Worm (Caenorhabditis elegans) whole organism, L4 larva: ENCODE measurements around the gene F07C6.4.

Source experiments
- F26F4.8 ChIP-seq: fragments of 200-800 bp; sonication (Bioruptor generic); conservative IDR thresholded peaks from 2 replicates; pipeline ENCODE4 v1.3.6; 2022; ENCODE audit warnings: missing genetic modification characterization, missing compliant biosample characterization
- F37D6.2 ChIP-seq: sonication (generic microtip); optimal IDR thresholded peaks from 2 replicates; lab custom pipeline; 2016; ENCODE audit warnings: mild to moderate bottlenecking, missing genetic modification characterization, missing compliant biosample characterization
- F44E2.7 ChIP-seq: fragments of 200-800 bp; sonication (Bioruptor generic); IDR thresholded peaks from 2 replicates; pipeline ENCODE4 v2.1.2; 2022; ENCODE audit warnings: missing genetic modification characterization, missing compliant biosample characterization
- T20F7.1 ChIP-seq: fragments of 200-800 bp; sonication (Bioruptor generic); optimal IDR thresholded peaks from 2 replicates; lab custom pipeline; 2018; ENCODE audit warnings: mild to moderate bottlenecking, missing genetic modification characterization, missing compliant biosample characterization
- Y48G9A.11 ChIP-seq: fragments of 200-800 bp; sonication (Bioruptor generic); IDR thresholded peaks from 2 replicates; pipeline ENCODE4 v1.3.6; 2022; ENCODE audit warnings: missing genetic modification reagents, missing genetic modification characterization, missing compliant biosample characterization
- ZK337.2 ChIP-seq: fragments of 200-800 bp; sonication (Bioruptor generic); IDR thresholded peaks from 2 replicates; pipeline ENCODE4 v1.3.6; 2022; ENCODE audit warnings: missing genetic modification reagents, missing genetic modification characterization, missing compliant biosample characterization
- attf-4 ChIP-seq: sonication (generic microtip); optimal IDR thresholded peaks from 3 replicates; lab custom pipeline; 2017; ENCODE audit warnings: missing biosample characterization, missing genetic modification characterization
- ceh-28 ChIP-seq: fragments of 150-350 bp; optimal IDR thresholded peaks from 2 replicates; lab custom pipeline; 2014; ENCODE audit warnings: missing biosample characterization, missing genetic modification reagents, missing genetic modification characterization
- ceh-32 ChIP-seq: sonication (generic microtip); optimal IDR thresholded peaks from 2 replicates; lab custom pipeline; 2016; ENCODE audit warnings: mild to moderate bottlenecking, missing genetic modification characterization, missing compliant biosample characterization; ENCODE audit not compliant: poor library complexity
- ceh-62 ChIP-seq: sonication (generic microtip); optimal IDR thresholded peaks from 2 replicates; lab custom pipeline; 2017; ENCODE audit warnings: missing biosample characterization, missing genetic modification characterization
- cey-2 ChIP-seq: sonication (generic microtip); optimal IDR thresholded peaks from 3 replicates; lab custom pipeline; 2017; ENCODE audit warnings: missing genetic modification characterization, mild to moderate bottlenecking, missing compliant biosample characterization, antibody characterized with exemption, borderline replicate concordance; ENCODE audit not compliant: insufficient read depth
- dmd-9 ChIP-seq: fragments of 200-800 bp; sonication (Bioruptor generic); IDR thresholded peaks from 2 replicates; pipeline ENCODE4 v1.3.6; 2022; ENCODE audit warnings: missing genetic modification reagents, missing genetic modification characterization, missing compliant biosample characterization
- egl-27 ChIP-seq: sonication (generic microtip); optimal IDR thresholded peaks from 3 replicates; lab custom pipeline; 2017; ENCODE audit warnings: missing biosample characterization, missing genetic modification reagents, missing genetic modification characterization
- gei-8 ChIP-seq: fragments of 200-800 bp; sonication (Bioruptor generic); optimal IDR thresholded peaks from 2 replicates; lab custom pipeline; 2018; ENCODE audit warnings: mild to moderate bottlenecking, missing genetic modification characterization, missing compliant biosample characterization
- hlh-11 ChIP-seq: fragments of 200-800 bp; sonication (Bioruptor generic); optimal IDR thresholded peaks from 2 replicates; lab custom pipeline; 2018; ENCODE audit warnings: mild to moderate bottlenecking, missing genetic modification characterization, missing compliant biosample characterization
- lin-1 ChIP-seq: fragments of 200-800 bp; sonication (Bioruptor generic); IDR thresholded peaks from 2 replicates; pipeline ENCODE4 v1.3.6; 2022; ENCODE audit warnings: missing genetic modification reagents, missing genetic modification characterization, missing compliant biosample characterization
- lin-38 ChIP-seq: fragments of 200-800 bp; sonication (Bioruptor generic); IDR thresholded peaks from 2 replicates; pipeline ENCODE4 v1.3.6; 2022; ENCODE audit warnings: missing genetic modification reagents, missing genetic modification characterization, missing compliant biosample characterization
- madf-5 ChIP-seq, 2 experiments: fragments of 200-800 bp; sonication (Bioruptor generic); IDR thresholded peaks; 2 replicates each; pipeline ENCODE4 v1.3.6; 2022; ENCODE audit warnings: missing compliant biosample characterization in 2 of 2, missing genetic modification characterization in 2 of 2
- madf-9 ChIP-seq: fragments of 200-800 bp; sonication (Bioruptor generic); conservative IDR thresholded peaks from 2 replicates; pipeline ENCODE4 v1.3.6; 2022; ENCODE audit warnings: missing genetic modification reagents, missing genetic modification characterization, missing compliant biosample characterization
- mdt-29 ChIP-seq: fragments of 200-800 bp; sonication (Bioruptor generic); IDR thresholded peaks from 2 replicates; pipeline ENCODE4 v1.3.6; 2022; ENCODE audit warnings: missing genetic modification reagents, missing genetic modification characterization, missing compliant biosample characterization
- mep-1 ChIP-seq: fragments of 150-350 bp; sonication (generic microtip); optimal IDR thresholded peaks from 3 replicates; lab custom pipeline; 2014; ENCODE audit warnings: missing biosample characterization, missing genetic modification characterization
- mes-2 ChIP-seq: sonication (generic microtip); optimal IDR thresholded peaks from 2 replicates; lab custom pipeline; 2016; ENCODE audit warnings: missing genotype, mild to moderate bottlenecking, missing genetic modification characterization, missing compliant biosample characterization; ENCODE audit not compliant: poor library complexity, severe bottlenecking
- nhr-102 ChIP-seq: sonication (generic microtip); optimal IDR thresholded peaks from 2 replicates; lab custom pipeline; 2016; ENCODE audit warnings: mild to moderate bottlenecking, missing genetic modification characterization, moderate library complexity, missing compliant biosample characterization
- nhr-11 ChIP-seq: fragments of 150-350 bp; optimal IDR thresholded peaks from 2 replicates; lab custom pipeline; 2014; ENCODE audit warnings: missing biosample characterization, missing genetic modification characterization
- nhr-237 ChIP-seq: sonication (generic microtip); optimal IDR thresholded peaks from 2 replicates; lab custom pipeline; 2017; ENCODE audit warnings: missing biosample characterization, missing genetic modification characterization
- nhr-25 ChIP-seq: sonication (generic microtip); optimal IDR thresholded peaks from 2 replicates; lab custom pipeline; 2017; ENCODE audit warnings: missing genetic modification characterization, mild to moderate bottlenecking, missing compliant biosample characterization, antibody characterized with exemption, moderate library complexity, borderline replicate concordance; ENCODE audit not compliant: insufficient read depth
- nhr-41 ChIP-seq: fragments of 200-800 bp; sonication (Bioruptor generic); IDR thresholded peaks from 2 replicates; pipeline ENCODE4 v1.3.6; 2022; ENCODE audit warnings: missing genetic modification reagents, missing genetic modification characterization, missing compliant biosample characterization
- nhr-42 ChIP-seq: fragments of 200-800 bp; sonication (Bioruptor generic); IDR thresholded peaks from 2 replicates; pipeline ENCODE4 v1.3.6; 2022; ENCODE audit warnings: missing genetic modification characterization, missing compliant biosample characterization
- nhr-76 ChIP-seq: fragments of 150-350 bp; optimal IDR thresholded peaks from 2 replicates; lab custom pipeline; 2014; ENCODE audit warnings: missing biosample characterization, missing genetic modification characterization
- pha-4 ChIP-seq, 2 experiments: fragments of 150-350 bp in 1 of 2; fragments of 200-800 bp in 1 of 2; sonication (Bioruptor generic) in 1 of 2; IDR thresholded peaks in 1 of 2; optimal IDR thresholded peaks in 1 of 2; 2 replicates each; pipeline versions ENCODE4 v1.3.6 to Lab custom; 2014 to 2022; ENCODE audit warnings: missing genetic modification characterization in 2 of 2, missing genetic modification reagents in 2 of 2, missing biosample characterization in 1 of 2, missing compliant biosample characterization in 1 of 2
- tag-97 ChIP-seq: fragments of 200-800 bp; sonication (Bioruptor generic); IDR thresholded peaks from 2 replicates; pipeline ENCODE4 v1.3.6; 2022; ENCODE audit warnings: missing genetic modification characterization, missing compliant biosample characterization
- unc-62 ChIP-seq, 3 experiments: fragments of 150-350 bp in 1 of 3; sonication (generic microtip); optimal IDR thresholded peaks in 2 of 3; peaks in 1 of 3; 1 replicate in 1 of 3; 2 replicates in 2 of 3; lab custom pipeline; 2014 to 2017; ENCODE audit warnings: missing biosample characterization in 3 of 3, missing genetic modification characterization in 3 of 3, missing genetic modification reagents in 3 of 3, missing genotype in 1 of 3
- zfp-3 ChIP-seq: fragments of 200-800 bp; sonication (Bioruptor generic); conservative IDR thresholded peaks from 2 replicates; pipeline ENCODE4 v1.3.6; 2022; ENCODE audit warnings: missing genetic modification reagents, missing genetic modification characterization, missing compliant biosample characterization
- zip-2 ChIP-seq: fragments of 150-350 bp; optimal IDR thresholded peaks from 2 replicates; lab custom pipeline; 2014; ENCODE audit warnings: missing biosample characterization, missing genetic modification characterization
- ztf-11 ChIP-seq: fragments of 150-350 bp; optimal IDR thresholded peaks from 2 replicates; lab custom pipeline; 2014; ENCODE audit warnings: missing biosample characterization, missing genetic modification characterization
- ztf-7 ChIP-seq: fragments of 150-350 bp; optimal IDR thresholded peaks from 2 replicates; lab custom pipeline; 2014; ENCODE audit warnings: missing biosample characterization, missing genetic modification characterization

The F07C6.4 gene

ce11 chrIV:12795371-12795936 lies 10.3 kb upstream of the F07C6.4 start (continued):
- TF ChIP-seq egl-27 (no peak), mep-1 (tag; lab: Kevin White, UChicago) (no peak), ztf-7 (tag; lab: Kevin White, UChicago) (no peak), ZK337.2 (GFP tag; lab: Robert Waterston, UW) (no peak), lin-38 (GFP tag; lab: Robert Waterston, UW) (no peak; the same call in 1 of the 2 replicates), tag-97 (GFP tag; lab: Robert Waterston, UW) (no peak), attf-4 (tag; lab: Kevin White, UChicago) (no peak), ceh-62 (no peak), pha-4 (GFP tag; IDR thresholded peaks at IDR 0.05; lab: Robert Waterston, UW) (no peak), pha-4 (tag; optimal IDR thresholded peaks at IDR 0.05; lab: Kevin White, UChicago) (no peak), ceh-28 (tag; lab: Kevin White, UChicago) (no peak), hlh-11 (tag; lab: Kevin White, UChicago) (no peak), lin-1 (GFP tag; lab: Robert Waterston, UW) (no peak), nhr-76 (tag; lab: Kevin White, UChicago) (no peak), F26F4.8 (GFP tag; lab: Robert Waterston, UW) (no peak), nhr-41 (GFP tag; lab: Robert Waterston, UW) (no peak), cey-2 (tag; lab: Kevin White, UChicago) (no peak), zip-2 (tag; lab: Kevin White, UChicago) (no peak), madf-9 (no peak), Y48G9A.11 (peak; percentile 77), nhr-42 (GFP tag; lab: Robert Waterston, UW) (0 out of 2 replicates have a peak, but pooled peaks have one; percentile 13), zfp-3 (GFP tag; lab: Robert Waterston, UW) (no peak), nhr-102 (tag; lab: Kevin White, UChicago) (peak; percentile 4), ztf-11 (tag; lab: Kevin White, UChicago) (no peak), gei-8 (no peak), nhr-11 (tag; lab: Kevin White, UChicago) (no peak)

DNA sequence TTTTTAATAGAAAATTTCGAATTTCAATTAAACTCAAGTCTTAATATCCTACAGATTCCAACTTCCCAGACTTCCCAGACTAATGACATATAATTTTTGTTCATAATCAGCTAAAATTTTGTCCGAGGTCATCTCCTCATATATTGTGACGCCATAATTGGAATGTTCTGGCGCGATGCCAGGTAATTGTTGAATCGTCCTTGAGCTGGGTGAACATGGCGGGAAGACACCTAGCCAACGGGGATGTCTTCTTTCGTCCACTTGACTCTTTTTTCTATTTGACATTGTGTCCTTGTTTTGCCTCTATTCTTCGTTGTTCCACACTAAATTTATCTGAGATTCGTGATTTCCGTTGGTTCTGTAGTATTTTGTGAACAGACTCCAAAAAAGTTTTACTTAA lies 8.9 kb upstream of the F07C6.4 start:
- no peak for TF ChIP-seq nhr-237 (tag; lab: Kevin White, UChicago)
- no peak for TF ChIP-seq unc-62 (GFP tag; optimal IDR thresholded peaks at IDR 0.05 in 1 of 2; lab: Kevin White, UChicago)
- no peak for TF ChIP-seq unc-62 (tag; optimal IDR thresholded peaks at IDR 0.05; lab: Kevin White, UChicago)
- no peak for TF ChIP-seq mdt-29 (GFP tag; lab: Robert Waterston, UW)
- TF ChIP-seq cey-2 (tag; lab: Kevin White, UChicago), result no peak
- TF ChIP-seq dmd-9, result no peak
- no peak for TF ChIP-seq T20F7.1 (GFP tag; lab: Kevin White, UChicago)
- peak; percentile 8 for TF ChIP-seq nhr-25 (tag; lab: Kevin White, UChicago)
- TF ChIP-seq mes-2, result peak; percentile 22
- no peak for TF ChIP-seq F44E2.7
- TF ChIP-seq ceh-32 (tag; lab: Kevin White, UChicago), result no peak
- TF ChIP-seq madf-5 (GFP tag; IDR thresholded peaks at IDR 0.05; lab: Robert Waterston, UW), result no peak
- TF ChIP-seq attf-4 (tag; lab: Kevin White, UChicago), result no peak

DNA sequence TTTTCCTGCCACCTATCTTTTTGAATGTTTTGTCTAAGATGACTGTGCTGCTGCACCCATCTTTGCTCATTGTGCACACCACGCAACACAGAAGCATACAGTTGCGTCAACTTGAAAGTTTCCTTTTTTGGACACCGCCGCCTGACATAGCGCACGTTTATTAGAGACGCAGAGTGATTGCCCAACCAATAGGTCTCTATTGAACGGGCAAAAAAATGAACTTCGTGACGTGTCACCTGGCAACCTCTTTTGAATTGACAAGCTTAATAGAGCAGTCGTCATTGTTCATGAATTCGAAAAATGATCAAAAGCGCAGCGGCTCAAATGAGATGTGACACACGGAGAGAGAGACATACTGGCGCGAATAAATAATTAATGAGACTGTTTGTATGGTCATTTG lies 5.8 kb downstream of the F07C6.4 start:
- TF ChIP-seq unc-62 (GFP tag; optimal IDR thresholded peaks at IDR 0.05 in 1 of 2; lab: Kevin White, UChicago), result peak in 1 of 2 experiments; percentile 90
- no peak for TF ChIP-seq unc-62 (tag; optimal IDR thresholded peaks at IDR 0.05; lab: Kevin White, UChicago)
- TF ChIP-seq F37D6.2 (tag; lab: Kevin White, UChicago), result no peak
